Fruit fly (Drosophila melanogaster) whole organism, wandering third instar larva: ENCODE measurements around the gene CG4789.

ENCODE experiments used
- Dif ChIP-seq: fragments of 200-275, 200-300 bp; sonication (Bioruptor generic); optimal IDR thresholded peaks from 2 replicates; lab custom pipeline; 2018; ENCODE audit warnings: missing biosample characterization, missing genetic modification characterization; ENCODE audit not compliant: partially characterized antibody
- Hr78 ChIP-seq: fragments of >200 bp; optimal IDR thresholded peaks from 2 replicates; lab custom pipeline; 2017; ENCODE audit warnings: missing biosample characterization, missing genetic modification characterization
- Sp1 ChIP-seq: fragments of 200-800 bp; sonication (Bioruptor generic); optimal IDR thresholded peaks from 3 replicates; lab custom pipeline; 2019; ENCODE audit warnings: missing biosample characterization, mild to moderate bottlenecking, missing genetic modification characterization, moderate library complexity
- Vsx2 ChIP-seq: fragments of 200-300, 225-300 bp; sonication (Bioruptor generic); optimal IDR thresholded peaks from 2 replicates; lab custom pipeline; 2018; ENCODE audit warnings: missing biosample characterization, missing genetic modification characterization; ENCODE audit not compliant: partially characterized antibody
- dmrt93B ChIP-seq: fragments of 200-800 bp; sonication (Bioruptor generic); optimal IDR thresholded peaks from 2 replicates; lab custom pipeline; 2018; ENCODE audit warnings: missing biosample characterization, mild to moderate bottlenecking, missing genetic modification characterization
- jim ChIP-seq: fragments of 175-275, 200-325 bp; sonication (Bioruptor generic); optimal IDR thresholded peaks from 2 replicates; lab custom pipeline; 2016; ENCODE audit warnings: missing biosample characterization, mild to moderate bottlenecking, missing genetic modification characterization
- usp ChIP-seq: fragments of >200 bp; optimal IDR thresholded peaks from 2 replicates; lab custom pipeline; 2017; ENCODE audit warnings: missing biosample characterization, missing genetic modification characterization
- woc ChIP-seq: sonication (Bioruptor generic); optimal IDR thresholded peaks from 2 replicates; lab custom pipeline; 2016; ENCODE audit warnings: missing biosample characterization, mild to moderate bottlenecking, missing genetic modification characterization

DNA sequence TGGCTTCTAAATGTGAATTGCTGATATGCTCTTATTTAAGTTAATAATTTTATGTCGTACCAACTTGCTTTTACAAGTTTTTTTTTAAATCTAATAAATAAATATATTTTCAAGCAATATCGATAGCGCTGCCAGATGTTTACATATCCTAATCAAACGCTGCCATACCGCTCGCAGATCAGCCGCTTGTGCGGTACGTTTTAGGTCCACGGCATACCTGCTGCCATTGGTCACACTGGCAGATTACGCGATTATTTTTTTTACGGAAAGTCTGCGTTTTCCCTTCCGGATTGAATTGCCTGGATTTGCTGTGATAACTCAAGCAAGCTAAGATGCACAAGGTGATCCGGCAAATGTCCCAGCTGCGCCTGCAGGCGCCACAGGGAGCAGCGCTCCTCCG lies 17.0 kb upstream of the CG4789 start, which contains the start of gene mRpL22:
- TF ChIP-seq dmrt93B (GFP tag; lab: Kevin White, UChicago) (no peak), Dif (GFP tag; lab: Kevin White, UChicago) (no peak), jim (GFP tag; lab: Kevin White, UChicago) (no peak), usp (GFP tag; lab: Kevin White, UChicago) (no peak), Vsx2 (no peak), Sp1 (no peak), woc (GFP tag; lab: Kevin White, UChicago) (no peak), Hr78 (no peak)
